Worm (Caenorhabditis elegans) whole organism, L4 larva: ENCODE measurements around the gene F54C8.1.

ENCODE experiments used
- F26F4.8 ChIP-seq: fragments of 200-800 bp; sonication (Bioruptor generic); conservative IDR thresholded peaks from 2 replicates; pipeline ENCODE4 v1.3.6; 2022; ENCODE audit warnings: missing genetic modification characterization, missing compliant biosample characterization
- F37D6.2 ChIP-seq: sonication (generic microtip); optimal IDR thresholded peaks from 2 replicates; lab custom pipeline; 2016; ENCODE audit warnings: mild to moderate bottlenecking, missing genetic modification characterization, missing compliant biosample characterization
- F44E2.7 ChIP-seq: fragments of 200-800 bp; sonication (Bioruptor generic); IDR thresholded peaks from 2 replicates; pipeline ENCODE4 v2.1.2; 2022; ENCODE audit warnings: missing genetic modification characterization, missing compliant biosample characterization
- F49E8.2 ChIP-seq: sonication (generic microtip); optimal IDR thresholded peaks from 2 replicates; lab custom pipeline; 2016; ENCODE audit warnings: missing compliant biosample characterization, mild to moderate bottlenecking, missing genetic modification characterization, borderline replicate concordance
- R02D3.7 ChIP-seq: fragments of 150-350 bp; sonication (generic microtip); optimal IDR thresholded peaks from 3 replicates; lab custom pipeline; 2014; ENCODE audit warnings: missing biosample characterization, missing genetic modification characterization
- T20F7.1 ChIP-seq: fragments of 200-800 bp; sonication (Bioruptor generic); optimal IDR thresholded peaks from 2 replicates; lab custom pipeline; 2018; ENCODE audit warnings: mild to moderate bottlenecking, missing genetic modification characterization, missing compliant biosample characterization
- T26A8.4 ChIP-seq: fragments of 200-800 bp; sonication (Bioruptor generic); IDR thresholded peaks from 2 replicates; pipeline ENCODE4 v1.3.6; 2022; ENCODE audit warnings: missing genetic modification characterization, missing compliant biosample characterization
- Y105C5A.15 ChIP-seq: fragments of 200-800 bp; sonication (Bioruptor generic); IDR thresholded peaks from 2 replicates; pipeline ENCODE4 v1.3.6; 2022; ENCODE audit warnings: missing genetic modification characterization, missing compliant biosample characterization
- Y48G9A.11 ChIP-seq: fragments of 200-800 bp; sonication (Bioruptor generic); IDR thresholded peaks from 2 replicates; pipeline ENCODE4 v1.3.6; 2022; ENCODE audit warnings: missing genetic modification reagents, missing genetic modification characterization, missing compliant biosample characterization
- aha-1 ChIP-seq: fragments of 150-350 bp; peaks from one replicate; lab custom pipeline; 2014; ENCODE audit warnings: missing biosample characterization, missing genetic modification characterization
- aly-2 ChIP-seq: sonication (generic microtip); optimal IDR thresholded peaks from 2 replicates; lab custom pipeline; 2018; ENCODE audit warnings: missing biosample characterization, missing genetic modification characterization
- arid-1 ChIP-seq: fragments of 200-800 bp; sonication (Bioruptor generic); conservative IDR thresholded peaks from 2 replicates; pipeline ENCODE4 v1.3.6; 2022; ENCODE audit warnings: missing genetic modification reagents, missing genetic modification characterization, missing compliant biosample characterization
- ceh-20 ChIP-seq: fragments of 200-800 bp; sonication (Bioruptor generic); IDR thresholded peaks from 2 replicates; pipeline ENCODE4 v1.3.6; 2022; ENCODE audit warnings: missing genetic modification reagents, missing genetic modification characterization, missing compliant biosample characterization
- ceh-44 ChIP-seq: fragments of 200-800 bp; sonication (Bioruptor generic); IDR thresholded peaks from 2 replicates; pipeline ENCODE4 v1.3.6; 2022; ENCODE audit warnings: missing genetic modification reagents, missing genetic modification characterization, missing compliant biosample characterization
- ces-1 ChIP-seq: fragments of 150-350 bp; sonication (generic microtip); optimal IDR thresholded peaks from 4 replicates; lab custom pipeline; 2014; ENCODE audit warnings: missing biosample characterization, missing genetic modification reagents, missing genetic modification characterization
- ctbp-1 ChIP-seq: fragments of 200-800 bp; sonication (Bioruptor generic); IDR thresholded peaks from 2 replicates; pipeline ENCODE4 v1.3.6; 2022; ENCODE audit warnings: missing genetic modification reagents, missing genetic modification characterization, missing compliant biosample characterization
- daf-19 ChIP-seq: fragments of 200-800 bp; sonication (Bioruptor generic); conservative IDR thresholded peaks from 2 replicates; pipeline ENCODE4 v1.3.6; 2022; ENCODE audit warnings: missing genetic modification characterization, missing compliant biosample characterization
- dmd-9 ChIP-seq: fragments of 200-800 bp; sonication (Bioruptor generic); IDR thresholded peaks from 2 replicates; pipeline ENCODE4 v1.3.6; 2022; ENCODE audit warnings: missing genetic modification reagents, missing genetic modification characterization, missing compliant biosample characterization
- dpl-1 ChIP-seq: fragments of 150-350 bp; optimal IDR thresholded peaks from 2 replicates; lab custom pipeline; 2014; ENCODE audit warnings: missing biosample characterization, missing genetic modification reagents, missing genetic modification characterization
- duxl-1 ChIP-seq: sonication (generic microtip); optimal IDR thresholded peaks from 2 replicates; lab custom pipeline; 2016; ENCODE audit warnings: mild to moderate bottlenecking, missing genetic modification characterization, moderate library complexity, missing compliant biosample characterization; ENCODE audit not compliant: poor library complexity
- dve-1 ChIP-seq: sonication (generic microtip); optimal IDR thresholded peaks from 2 replicates; lab custom pipeline; 2017; ENCODE audit warnings: antibody characterized with exemption, mild to moderate bottlenecking, missing genetic modification characterization, missing compliant biosample characterization; ENCODE audit not compliant: insufficient read depth
- egl-43 ChIP-seq: fragments of 200-800 bp; sonication (Bioruptor generic); IDR thresholded peaks from 2 replicates; pipeline ENCODE4 v1.3.6; 2022; ENCODE audit warnings: missing genetic modification reagents, missing genetic modification characterization, missing compliant biosample characterization
- fkh-10 ChIP-seq: fragments of 150-350 bp; optimal IDR thresholded peaks from 2 replicates; lab custom pipeline; 2014; ENCODE audit warnings: missing biosample characterization, missing genetic modification reagents, missing genetic modification characterization
- hlh-11 ChIP-seq: fragments of 200-800 bp; sonication (Bioruptor generic); optimal IDR thresholded peaks from 2 replicates; lab custom pipeline; 2018; ENCODE audit warnings: mild to moderate bottlenecking, missing genetic modification characterization, missing compliant biosample characterization
- hlh-30 ChIP-seq: sonication (generic microtip); optimal IDR thresholded peaks from 2 replicates; lab custom pipeline; 2017; ENCODE audit warnings: antibody characterized with exemption, mild to moderate bottlenecking, missing genetic modification characterization, missing compliant biosample characterization; ENCODE audit not compliant: insufficient read depth
- hmg-1.1 ChIP-seq: fragments of 200-800 bp; sonication (Bioruptor generic); IDR thresholded peaks from 2 replicates; pipeline ENCODE4 v1.3.6; 2022; ENCODE audit warnings: missing genetic modification reagents, missing genetic modification characterization, missing compliant biosample characterization
- lin-15B ChIP-seq: fragments of 150-350 bp; sonication (generic microtip); optimal IDR thresholded peaks from 3 replicates; lab custom pipeline; 2014; ENCODE audit warnings: missing biosample characterization, missing genetic modification characterization
- lin-29 ChIP-seq: fragments of 200-800 bp; sonication (Bioruptor generic); IDR thresholded peaks from 2 replicates; pipeline ENCODE4 v1.3.6; 2022; ENCODE audit warnings: missing genetic modification reagents, missing genetic modification characterization, missing compliant biosample characterization
- lin-38 ChIP-seq: fragments of 200-800 bp; sonication (Bioruptor generic); IDR thresholded peaks from 2 replicates; pipeline ENCODE4 v1.3.6; 2022; ENCODE audit warnings: missing genetic modification reagents, missing genetic modification characterization, missing compliant biosample characterization
- lsy-2 ChIP-seq, 2 experiments: fragments of 150-350 bp in 1 of 2; sonication (generic microtip) in 1 of 2; optimal IDR thresholded peaks; 2 replicates each; lab custom pipeline; 2014 to 2017; ENCODE audit warnings: missing biosample characterization in 2 of 2, missing genetic modification characterization in 2 of 2
- madf-9 ChIP-seq: fragments of 200-800 bp; sonication (Bioruptor generic); conservative IDR thresholded peaks from 2 replicates; pipeline ENCODE4 v1.3.6; 2022; ENCODE audit warnings: missing genetic modification reagents, missing genetic modification characterization, missing compliant biosample characterization
- mdl-1 ChIP-seq, 2 experiments: fragments of 150-350 bp in 1 of 2; sonication (generic microtip) in 1 of 2; optimal IDR thresholded peaks; 2 replicates each; lab custom pipeline; 2014 to 2017; ENCODE audit warnings: missing biosample characterization in 2 of 2, missing genetic modification characterization in 2 of 2
- mdt-29 ChIP-seq: fragments of 200-800 bp; sonication (Bioruptor generic); IDR thresholded peaks from 2 replicates; pipeline ENCODE4 v1.3.6; 2022; ENCODE audit warnings: missing genetic modification reagents, missing genetic modification characterization, missing compliant biosample characterization
- mep-1 ChIP-seq: fragments of 150-350 bp; sonication (generic microtip); optimal IDR thresholded peaks from 3 replicates; lab custom pipeline; 2014; ENCODE audit warnings: missing biosample characterization, missing genetic modification characterization
- mes-2 ChIP-seq: sonication (generic microtip); optimal IDR thresholded peaks from 2 replicates; lab custom pipeline; 2016; ENCODE audit warnings: missing genotype, mild to moderate bottlenecking, missing genetic modification characterization, missing compliant biosample characterization; ENCODE audit not compliant: poor library complexity, severe bottlenecking
- mxl-2 ChIP-seq: fragments of 200-800 bp; sonication (Bioruptor generic); conservative IDR thresholded peaks from 2 replicates; pipeline ENCODE4 v1.3.6; 2022; ENCODE audit warnings: missing genetic modification reagents, missing genetic modification characterization, missing compliant biosample characterization
- nhr-102 ChIP-seq: sonication (generic microtip); optimal IDR thresholded peaks from 2 replicates; lab custom pipeline; 2016; ENCODE audit warnings: mild to moderate bottlenecking, missing genetic modification characterization, moderate library complexity, missing compliant biosample characterization
- nhr-28 ChIP-seq: fragments of 150-350 bp; optimal IDR thresholded peaks from 2 replicates; lab custom pipeline; 2014; ENCODE audit warnings: missing biosample characterization, missing genetic modification characterization
- nhr-41 ChIP-seq: fragments of 200-800 bp; sonication (Bioruptor generic); IDR thresholded peaks from 2 replicates; pipeline ENCODE4 v1.3.6; 2022; ENCODE audit warnings: missing genetic modification reagents, missing genetic modification characterization, missing compliant biosample characterization
- nhr-42 ChIP-seq: fragments of 200-800 bp; sonication (Bioruptor generic); IDR thresholded peaks from 2 replicates; pipeline ENCODE4 v1.3.6; 2022; ENCODE audit warnings: missing genetic modification characterization, missing compliant biosample characterization
- pha-4 ChIP-seq, 2 experiments: fragments of 150-350 bp in 1 of 2; fragments of 200-800 bp in 1 of 2; sonication (Bioruptor generic) in 1 of 2; IDR thresholded peaks in 1 of 2; optimal IDR thresholded peaks in 1 of 2; 2 replicates each; pipeline versions ENCODE4 v1.3.6 to Lab custom; 2014 to 2022; ENCODE audit warnings: missing genetic modification characterization in 2 of 2, missing genetic modification reagents in 2 of 2, missing biosample characterization in 1 of 2, missing compliant biosample characterization in 1 of 2
- php-3 ChIP-seq: fragments of 200-800 bp; sonication (Bioruptor generic); IDR thresholded peaks from 2 replicates; pipeline ENCODE4 v1.3.6; 2022; ENCODE audit warnings: missing genetic modification reagents, missing genetic modification characterization, missing compliant biosample characterization
- rbr-2 ChIP-seq: sonication (generic microtip); optimal IDR thresholded peaks from 2 replicates; lab custom pipeline; 2016; ENCODE audit warnings: missing genotype, missing genetic modification characterization, missing compliant biosample characterization
- saeg-2 ChIP-seq: fragments of 200-800 bp; sonication (Bioruptor generic); IDR thresholded peaks from 2 replicates; pipeline ENCODE4 v1.3.6; 2022; ENCODE audit warnings: missing genetic modification reagents, missing genetic modification characterization, missing compliant biosample characterization
- snpc-4 ChIP-seq: fragments of 150-350 bp; optimal IDR thresholded peaks from 2 replicates; lab custom pipeline; 2014; ENCODE audit warnings: missing biosample characterization, missing genetic modification characterization
- unc-130 ChIP-seq: sonication (generic microtip); optimal IDR thresholded peaks from 2 replicates; lab custom pipeline; 2016; ENCODE audit warnings: missing genetic modification reagents, missing genetic modification characterization, missing compliant biosample characterization
- vab-7 ChIP-seq: fragments of 200-800 bp; sonication (Bioruptor generic); IDR thresholded peaks from 2 replicates; pipeline ENCODE4 v1.3.6; 2022; ENCODE audit warnings: missing genetic modification reagents, missing genetic modification characterization, missing compliant biosample characterization
- zag-1 ChIP-seq: fragments of 150-350 bp; optimal IDR thresholded peaks from 2 replicates; lab custom pipeline; 2014; ENCODE audit warnings: missing biosample characterization, missing genetic modification characterization
- zip-11 ChIP-seq: fragments of 200-800 bp; sonication (Bioruptor generic); IDR thresholded peaks from 2 replicates; pipeline ENCODE4 v1.3.6; 2022; ENCODE audit warnings: missing genetic modification characterization, missing compliant biosample characterization

The F54C8.1 gene

DNA sequence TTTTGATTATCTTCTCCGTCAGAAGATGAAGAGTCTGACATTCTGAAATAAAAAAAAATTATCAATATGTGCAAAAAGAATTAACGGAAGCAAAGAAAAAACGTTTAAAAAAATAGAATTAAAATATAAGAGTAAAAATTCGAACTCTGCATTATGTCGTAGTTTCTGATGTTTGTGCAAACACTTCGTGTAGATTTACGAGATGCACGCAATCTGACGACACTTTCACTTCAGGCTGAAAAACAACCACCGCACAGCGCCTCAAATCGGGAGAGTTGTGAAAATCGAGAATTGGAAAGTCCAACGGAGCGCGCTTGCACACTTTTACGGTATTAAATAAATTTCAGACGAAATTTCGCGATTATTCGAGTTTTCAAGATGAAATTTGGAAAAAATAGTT lies 32.9 kb upstream of the F54C8.1 start, which contains the start of gene T26G10.1:
Gene T26G10.1 (minus strand): TSS at position 42 of the 400 bp plus-strand sequence.
- TF ChIP-seq snpc-4 (tag; lab: Kevin White, UChicago) (no peak), daf-19 (GFP tag; lab: Robert Waterston, UW) (no peak), aha-1 (tag; lab: Kevin White, UChicago) (peak; percentile 88), egl-43 (no peak), nhr-28 (tag; lab: Kevin White, UChicago) (peak; percentile 43), nhr-42 (GFP tag; lab: Robert Waterston, UW) (no peak), ceh-20 (GFP tag; lab: Robert Waterston, UW) (0 out of 2 replicates have a peak, but pooled peaks have one; percentile 45), saeg-2 (GFP tag; lab: Robert Waterston, UW) (no peak), Y105C5A.15 (no peak), F37D6.2 (peak; percentile 3), nhr-102 (peak; percentile 39), mxl-2 (GFP tag; lab: Robert Waterston, UW) (no peak), duxl-1 (peak; percentile 59), F26F4.8 (GFP tag; lab: Robert Waterston, UW) (no peak), unc-130 (GFP tag; lab: Kevin White, UChicago) (peak; percentile 42), mdt-29 (GFP tag; lab: Robert Waterston, UW) (no peak), T20F7.1 (GFP tag; lab: Kevin White, UChicago) (peak; percentile 73), vab-7 (0 out of 2 replicates have a peak, but pooled peaks have one; percentile 21), madf-9 (GFP tag; lab: Robert Waterston, UW) (0 out of 2 replicates have a peak, but pooled peaks have one; percentile 42), T26A8.4 (GFP tag; lab: Robert Waterston, UW) (peak; percentile 66), hlh-11 (tag; lab: Kevin White, UChicago) (peak; percentile 59), lin-29 (GFP tag; lab: Robert Waterston, UW) (0 out of 2 replicates have a peak, but pooled peaks have one; percentile 16), lin-38 (GFP tag; lab: Robert Waterston, UW) (peak; percentile 95), Y48G9A.11 (peak; percentile 72), hmg-1.1 (GFP tag; lab: Robert Waterston, UW) (peak; percentile 71), lin-15B (peak; percentile 55), mdl-1 (tag; optimal IDR thresholded peaks at IDR 0.05; lab: Kevin White, UChicago) (no peak), ces-1 (GFP tag; lab: Kevin White, UChicago) (no peak), nhr-41 (GFP tag; lab: Robert Waterston, UW) (no peak), mep-1 (peak; percentile 67), ctbp-1 (GFP tag; lab: Robert Waterston, UW) (peak; percentile 56; the same call in 1 of the 2 replicates), F49E8.2 (tag; lab: Kevin White, UChicago) (peak; percentile 13), arid-1 (GFP tag; lab: Robert Waterston, UW) (peak; percentile 80), fkh-10 (GFP tag; lab: Kevin White, UChicago) (no peak), zag-1 (tag; lab: Kevin White, UChicago) (no peak), ceh-44 (peak; percentile 71; the same call in 1 of the 2 replicates), hlh-30 (tag; lab: Kevin White, UChicago) (peak; percentile 34), pha-4 (GFP tag; IDR thresholded peaks at IDR 0.05; lab: Robert Waterston, UW) (peak; percentile 58; the same call in 1 of the 2 replicates), pha-4 (tag; optimal IDR thresholded peaks at IDR 0.05; lab: Kevin White, UChicago) (no peak), lsy-2 (tag; optimal IDR thresholded peaks at IDR 0.05; lab: Kevin White, UChicago) (peak in 1 of 2 experiments; percentile 85), mes-2 (tag; lab: Kevin White, UChicago) (peak; percentile 85), zip-11 (GFP tag; lab: Robert Waterston, UW) (no peak), rbr-2 (tag; lab: Kevin White, UChicago) (peak; percentile 67), dpl-1 (GFP tag; lab: Kevin White, UChicago) (peak; percentile 68), dve-1 (tag; lab: Kevin White, UChicago) (peak; percentile 60), F44E2.7 (no peak), R02D3.7 (tag; lab: Kevin White, UChicago) (peak; percentile 85), aly-2 (tag; lab: Kevin White, UChicago) (no peak), php-3 (peak; percentile 70; the same call in 1 of the 2 replicates), dmd-9 (GFP tag; lab: Robert Waterston, UW) (0 out of 2 replicates have a peak, but pooled peaks have one; percentile 59)
